Worm (Caenorhabditis elegans) whole organism, L4/young adult: ENCODE data around the gene ger-1.

Experiments
- dao-5 ChIP-seq: sonication (generic microtip); optimal IDR thresholded peaks from 2 replicates; lab custom pipeline; 2016; ENCODE audit warnings: missing genotype, missing genetic modification characterization, moderate library complexity, missing compliant biosample characterization
- him-1 ChIP-seq: sonication (generic microtip); optimal IDR thresholded peaks from 2 replicates; lab custom pipeline; 2016; ENCODE audit warnings: missing genotype, missing genetic modification reagents, missing genetic modification characterization, missing compliant biosample characterization

ce11 chrIII:7087180-7087579 is 19.9 kb upstream of the ger-1 start:
- TF ChIP-seq him-1 (tag; lab: Kevin White, UChicago), result no peak
- TF ChIP-seq dao-5 (tag; lab: Kevin White, UChicago), result no peak
